Fruit fly (Drosophila melanogaster) whole organism, larva: ENCODE measurements around the gene CG32829.

Experiments
- noc ChIP-seq: fragments of 200-800 bp; sonication (Bioruptor generic); optimal IDR thresholded peaks from 3 replicates; lab custom pipeline; 2019; ENCODE audit warnings: missing biosample characterization, mild to moderate bottlenecking, missing genetic modification characterization, moderate library complexity

The CG32829 gene

dm6 chr2L:6920661-6921359 is 4.6 kb upstream of the CG32829 start, which contains the start of gene Hrb27C:
Hrb27C (plus strand) TSS chr2L:6920704.
- no peak for TF ChIP-seq noc (tag; lab: Kevin White, UChicago)

dm6 chr2L:6919850-6920660 is 3.8 kb upstream of the CG32829 start, which contains the start of gene x16:
x16 (minus strand) TSS chr2L:6920210.
- no peak for TF ChIP-seq noc (tag; lab: Kevin White, UChicago)

dm6 chr2L:6919203-6919849 is 3.1 kb upstream of the CG32829 start:
- no peak for TF ChIP-seq noc (tag; lab: Kevin White, UChicago)

- no peak for TF ChIP-seq noc (tag; lab: Kevin White, UChicago)
Observed at dm6 chr2L:6918517-6919202, 2.4 kb upstream of the CG32829 start, which contains the start of gene nop5. nop5 (minus strand) TSS chr2L:6918743.

- TF ChIP-seq noc (tag; lab: Kevin White, UChicago) = no peak
Observed at dm6 chr2L:6913964-6914363, 2.3 kb downstream of the CG32829 start, which contains the start of gene Wee1. Wee1 (minus strand) TSS chr2L:6914138.

- TF ChIP-seq noc (tag; lab: Kevin White, UChicago) = no peak
Observed at dm6 chr2L:6907761-6908160, 8.5 kb downstream of the CG32829 start, which contains the start of the genes Polr1F and Rat1. Polr1F (minus strand) TSS chr2L:6907844. Rat1 (plus strand) TSS chr2L:6908083.

- TF ChIP-seq noc (tag; lab: Kevin White, UChicago) = no peak
Observed at dm6 chr2L:6874526-6875198, 41.6 kb downstream of the CG32829 start, which contains the start of gene Nlg2. Nlg2 (plus strand) TSS chr2L:6874900.

- no peak for TF ChIP-seq noc (tag; lab: Kevin White, UChicago)
Observed at dm6 chr2L:6874006-6874405, 42.2 kb downstream of the CG32829 start.

- peak; percentile 37 for TF ChIP-seq noc (tag; lab: Kevin White, UChicago)
Observed at dm6 chr2L:6870777-6871176, 45.5 kb downstream of the CG32829 start.

- TF ChIP-seq noc (tag; lab: Kevin White, UChicago) = no peak
Observed at dm6 chr2L:6870289-6870688, 46.0 kb downstream of the CG32829 start, which contains the start of gene Nha1. Nha1 (minus strand) TSS chr2L:6870389.

- TF ChIP-seq noc (tag; lab: Kevin White, UChicago) = peak; percentile 90
Observed at dm6 chr2L:6868178-6868867, 47.9 kb downstream of the CG32829 start.
